Worm (Caenorhabditis elegans): ENCODE results near the gene alkb-7.
"Not testable (repeated sequence)": the region's sequence is repeated elsewhere in the genome, so short reads cannot be mapped to it uniquely, and the experiment has no call there.

The alkb-7 gene

DNA sequence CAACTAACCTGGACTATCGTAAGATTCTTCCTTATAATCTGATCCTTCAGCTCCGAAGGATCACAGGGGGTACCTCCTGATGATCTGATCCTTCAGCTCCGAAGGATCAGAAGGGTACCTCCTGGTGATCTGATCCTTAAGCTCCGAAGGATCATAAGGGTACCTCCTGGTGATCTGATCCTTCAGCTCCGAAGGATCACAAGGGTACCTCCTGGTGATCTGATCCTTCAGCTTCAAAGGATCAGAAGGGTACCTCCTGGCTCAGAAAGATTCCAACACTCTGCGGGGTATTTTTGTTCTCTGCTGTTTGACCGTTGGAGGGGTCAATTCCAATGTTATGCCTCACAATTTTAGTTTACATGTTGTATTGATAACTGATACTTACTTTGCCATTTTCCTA, 38.2 kb downstream of the alkb-7 start:
- TF ChIP-seq unc-3 (GFP tag; conservative IDR thresholded peaks at IDR 0.05) = 0 out of 2 replicates have a peak, but pooled peaks have one; percentile 4
- TF ChIP-seq unc-3 (tag; optimal IDR thresholded peaks at IDR 0.05) = not testable (repeated sequence)

DNA sequence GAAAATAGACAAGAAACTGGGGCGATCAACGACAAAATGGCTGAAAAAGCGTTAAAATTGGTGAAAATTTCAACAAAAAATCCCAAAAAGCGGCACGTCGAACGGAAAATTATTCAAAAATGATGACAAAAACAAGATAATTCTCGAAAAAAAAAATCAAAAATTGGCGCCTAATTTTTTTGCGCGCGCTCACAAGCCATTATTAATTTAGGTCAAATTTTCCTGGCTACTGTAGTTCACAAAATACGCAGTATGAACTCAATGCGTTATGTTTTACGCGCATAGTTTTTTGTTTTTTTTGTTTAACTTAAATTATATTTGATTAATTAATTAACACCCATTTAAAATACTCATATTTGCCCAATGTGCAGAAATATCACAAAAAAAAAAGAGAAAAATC, 48.6 kb downstream of the alkb-7 start:
- TF ChIP-seq pros-1 (tag; optimal IDR thresholded peaks at IDR 0.05) = no peak
- no peak for TF ChIP-seq hlh-15 (tag; optimal IDR thresholded peaks at IDR 0.05)
- TF ChIP-seq elt-4 (tag; optimal IDR thresholded peaks at IDR 0.05) = no peak
- no peak for TF ChIP-seq nhr-232 (tag; optimal IDR thresholded peaks at IDR 0.05)
- TF ChIP-seq ttx-3 (tag; optimal IDR thresholded peaks at IDR 0.05) = no peak
- TF ChIP-seq dmd-4 (tag; optimal IDR thresholded peaks at IDR 0.05; ENCODE audit: borderline replicate concordance) = no peak
- TF ChIP-seq pha-2 (tag; optimal IDR thresholded peaks at IDR 0.05) = no peak
- no peak for TF ChIP-seq ceh-34 (tag; optimal IDR thresholded peaks at IDR 0.05)
- TF ChIP-seq rnt-1 (tag; optimal IDR thresholded peaks at IDR 0.05) = no peak
- no peak for TF ChIP-seq fax-1 (tag; optimal IDR thresholded peaks at IDR 0.05)

DNA sequence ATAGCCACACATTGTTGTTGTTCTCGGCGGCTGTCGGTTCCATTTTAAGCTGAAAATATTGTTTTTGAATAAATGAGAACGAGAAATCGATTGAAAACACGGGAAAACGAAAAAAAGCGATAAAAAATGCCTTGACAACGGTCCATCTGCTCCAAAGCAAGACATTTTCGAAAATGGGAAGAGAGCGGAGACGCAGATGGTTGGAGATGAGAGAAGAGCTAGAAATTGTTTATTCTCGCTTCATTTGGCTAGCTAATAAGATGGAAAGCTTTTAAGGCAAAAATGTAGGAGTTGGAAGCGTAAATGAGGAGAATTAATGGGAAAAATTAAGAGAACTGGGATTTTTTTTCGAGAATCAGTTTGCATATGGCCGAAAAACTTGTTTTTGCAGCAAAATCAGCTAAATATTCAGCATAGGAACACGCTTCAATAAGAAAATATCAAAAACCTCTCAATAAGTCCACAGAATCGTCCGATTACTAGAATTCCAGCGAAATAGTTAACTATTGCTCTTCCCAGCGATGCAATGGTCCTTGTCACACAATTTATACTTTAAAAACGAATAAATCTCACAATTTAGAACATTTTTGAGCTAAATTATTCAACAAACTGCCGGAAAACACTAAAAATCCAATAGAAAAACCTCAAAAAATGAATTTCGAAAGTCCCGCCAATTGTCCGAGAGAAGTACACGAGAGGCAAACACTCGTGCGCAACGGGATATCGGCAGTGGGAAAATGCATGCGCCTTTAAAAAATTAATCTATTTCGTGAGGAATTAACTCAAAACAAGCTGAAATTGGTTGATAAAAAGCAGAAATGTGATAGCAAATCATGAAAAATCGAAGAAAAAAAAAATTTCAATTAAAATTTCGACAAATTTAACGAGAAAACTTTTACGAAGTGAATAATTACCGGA, 49.4 kb downstream of the alkb-7 start, which contains the start of gene pisy-1:
Gene pisy-1 (minus strand): TSS at position 51 of the 918 bp plus-strand sequence.
- TF ChIP-seq nfya-1 (tag; optimal IDR thresholded peaks at IDR 0.05) (peak; percentile 48), unc-3 (GFP tag; conservative IDR thresholded peaks at IDR 0.05) (no peak), unc-3 (tag; optimal IDR thresholded peaks at IDR 0.05) (no peak), elt-2 (tag; optimal IDR thresholded peaks at IDR 0.05) (no peak), odd-2 (tag; optimal IDR thresholded peaks at IDR 0.05) (no peak), ttx-3 (tag; optimal IDR thresholded peaks at IDR 0.05) (no peak), ceh-2 (tag; optimal IDR thresholded peaks at IDR 0.05) (no peak), nhr-11 (tag; optimal IDR thresholded peaks at IDR 0.05) (no peak), npax-4 (tag; optimal IDR thresholded peaks at IDR 0.05) (no peak), pax-1 (tag; optimal IDR thresholded peaks at IDR 0.05) (no peak), dve-1 (tag; optimal IDR thresholded peaks at IDR 0.05) (no peak), rnt-1 (tag; optimal IDR thresholded peaks at IDR 0.05) (no peak), unc-86 (tag; optimal IDR thresholded peaks at IDR 0.05) (no peak), ceh-24 (tag; optimal IDR thresholded peaks at IDR 0.05) (no peak), tbx-2 (tag; optimal IDR thresholded peaks at IDR 0.05) (no peak), hlh-6 (tag; optimal IDR thresholded peaks at IDR 0.05) (no peak), hlh-30 (tag; optimal IDR thresholded peaks at IDR 0.05; ENCODE audit: insufficient read depth) (peak; percentile 64), Y22D7AL.16 (tag; optimal IDR thresholded peaks at IDR 0.05) (no peak), T23F11.4 (GFP tag; optimal IDR thresholded peaks at IDR 0.05) (no peak), ceh-9 (tag; optimal IDR thresholded peaks at IDR 0.05) (no peak), K09A11.1 (tag; optimal IDR thresholded peaks at IDR 0.05; ENCODE audit: insufficient read depth) (no peak), eyg-1 (tag; optimal IDR thresholded peaks at IDR 0.05) (no peak), unc-42 (tag; optimal IDR thresholded peaks at IDR 0.05) (peak; percentile 60), ref-2 (tag; optimal IDR thresholded peaks at IDR 0.05) (no peak), ceh-6 (GFP tag; optimal IDR thresholded peaks at IDR 0.05) (no peak), ceh-48 (tag; optimal IDR thresholded peaks at IDR 0.05) (no peak), sdc-2 (tag; optimal IDR thresholded peaks at IDR 0.05) (no peak)

DNA sequence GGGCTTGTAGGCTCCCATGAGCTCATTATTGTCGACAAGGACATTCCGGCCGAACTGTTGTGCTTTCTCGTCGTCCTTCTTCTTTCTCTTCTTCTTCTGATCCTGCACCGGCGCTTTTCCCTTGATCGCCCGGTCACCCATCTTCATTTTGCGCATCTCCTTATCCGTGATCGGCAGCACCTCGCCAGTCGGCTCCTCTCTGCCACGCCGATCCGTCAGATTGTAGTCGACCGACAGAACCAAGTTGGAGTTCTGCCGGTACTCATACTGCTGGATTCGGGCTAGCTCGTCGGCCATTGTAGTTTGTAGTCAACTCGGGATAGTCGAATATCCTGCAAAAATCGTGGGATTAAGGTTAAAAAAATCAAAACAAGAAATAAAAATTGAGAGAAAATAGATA, 51.4 kb downstream of the alkb-7 start, which contains the start of gene snrp-200:
Gene snrp-200 (minus strand): TSS at position 332 of the 400 bp plus-strand sequence.
- no peak for TF ChIP-seq gmeb-2 (tag; optimal IDR thresholded peaks at IDR 0.05)
- no peak for TF ChIP-seq pag-3 (tag; optimal IDR thresholded peaks at IDR 0.05; ENCODE audit: borderline replicate concordance)
- no peak for TF ChIP-seq elt-4 (tag; optimal IDR thresholded peaks at IDR 0.05)
- no peak for TF ChIP-seq ref-2 (tag; optimal IDR thresholded peaks at IDR 0.05)
- TF ChIP-seq T23F11.4 (GFP tag; optimal IDR thresholded peaks at IDR 0.05) = no peak
- no peak for TF ChIP-seq madf-2 (tag; optimal IDR thresholded peaks at IDR 0.05)
- TF ChIP-seq ceh-2 (tag; optimal IDR thresholded peaks at IDR 0.05) = no peak
- no peak for TF ChIP-seq ttx-3 (tag; optimal IDR thresholded peaks at IDR 0.05)
- no peak for TF ChIP-seq Y22D7AL.16 (tag; optimal IDR thresholded peaks at IDR 0.05)
- TF ChIP-seq ceh-9 (tag; optimal IDR thresholded peaks at IDR 0.05) = no peak
- no peak for TF ChIP-seq hlh-13 (GFP tag; optimal IDR thresholded peaks at IDR 0.05)
- TF ChIP-seq C38D4.7 (GFP tag; optimal IDR thresholded peaks at IDR 0.05) = no peak
- TF ChIP-seq zip-5 (tag; optimal IDR thresholded peaks at IDR 0.05) = no peak

Measured in whole organism, late embryonic.